Worm (Caenorhabditis elegans) whole organism, midembryonic: ENCODE measurements around the gene swt-7.

Source experiments
- cog-1 ChIP-seq: sonication (generic microtip); optimal IDR thresholded peaks from 2 replicates; lab custom pipeline; 2016; ENCODE audit warnings: missing genetic modification characterization, missing compliant biosample characterization
- klf-2 ChIP-seq: fragments of 200-800 bp; sonication (Bioruptor generic); conservative IDR thresholded peaks from 2 replicates; pipeline ENCODE4 v1.3.6; 2022; ENCODE audit warnings: missing genetic modification reagents, missing genetic modification characterization, missing compliant biosample characterization
- med-1 ChIP-seq: sonication (generic microtip); optimal IDR thresholded peaks from 2 replicates; lab custom pipeline; 2017; ENCODE audit warnings: missing genetic modification characterization, mild to moderate bottlenecking, missing compliant biosample characterization, antibody characterized with exemption, missing genetic modification reagents; ENCODE audit not compliant: insufficient read depth
- ref-1 ChIP-seq: fragments of 200-800 bp; sonication (Bioruptor generic); conservative IDR thresholded peaks from 2 replicates; pipeline ENCODE4 v1.3.6; 2022; ENCODE audit warnings: missing genetic modification reagents, missing genetic modification characterization, missing compliant biosample characterization
- ztf-23 ChIP-seq: fragments of 200-800 bp; sonication (Bioruptor generic); IDR thresholded peaks from 2 replicates; pipeline ENCODE4 v1.3.6; 2022; ENCODE audit warnings: missing genetic modification reagents, missing genetic modification characterization, missing compliant biosample characterization

- TF ChIP-seq klf-2 (GFP tag; lab: Robert Waterston, UW) (no peak), med-1 (GFP tag; lab: Kevin White, UChicago) (no peak), ztf-23 (GFP tag; lab: Robert Waterston, UW) (no peak), ref-1 (GFP tag; lab: Robert Waterston, UW) (no peak), cog-1 (tag; lab: Kevin White, UChicago) (no peak)
These were observed 21.6 kb upstream of the swt-7 start, which contains the start of gene K11D12.12 for ce11 chrV:5052233-5052632.
